Worm (Caenorhabditis elegans) whole organism, L1 larva: ENCODE measurements around the gene fbxc-32.

Experiments
- aha-1 ChIP-seq: fragments of 150-350 bp; optimal IDR thresholded peaks from 2 replicates; lab custom pipeline; 2014; ENCODE audit warnings: missing biosample characterization, missing genetic modification characterization
- hlh-17 ChIP-seq: fragments of 200-800 bp; sonication (Bioruptor generic); optimal IDR thresholded peaks from 2 replicates; lab custom pipeline; 2018; ENCODE audit warnings: missing genetic modification characterization, mild to moderate bottlenecking, missing compliant biosample characterization, moderate library complexity, borderline replicate concordance
- lin-13 ChIP-seq: fragments of 150-350 bp; optimal IDR thresholded peaks from 2 replicates; lab custom pipeline; 2014; ENCODE audit warnings: missing biosample characterization, missing genetic modification reagents, missing genetic modification characterization
- lin-14 ChIP-seq: fragments of 200-800 bp; sonication (Bioruptor generic); optimal IDR thresholded peaks from 2 replicates; lab custom pipeline; 2018; ENCODE audit warnings: mild to moderate bottlenecking, missing genetic modification characterization, moderate library complexity, missing compliant biosample characterization
- lin-35 ChIP-seq, 2 experiments: fragments of 150-350 bp; optimal IDR thresholded peaks; 2 replicates each; lab custom pipeline; 2014; ENCODE audit warnings: missing biosample characterization in 2 of 2, missing genetic modification characterization in 2 of 2, missing genetic modification reagents in 2 of 2
- lin-39 ChIP-seq: fragments of 150-350 bp; optimal IDR thresholded peaks from 2 replicates; lab custom pipeline; 2014; ENCODE audit warnings: missing biosample characterization, missing genetic modification reagents, missing genetic modification characterization
- lsy-2 ChIP-seq, 2 experiments: fragments of 150-350 bp; optimal IDR thresholded peaks; 2 replicates each; lab custom pipeline; 2014; ENCODE audit warnings: missing biosample characterization in 2 of 2, missing genetic modification characterization in 2 of 2
- mep-1 ChIP-seq: fragments of 150-350 bp; optimal IDR thresholded peaks from 2 replicates; lab custom pipeline; 2014; ENCODE audit warnings: missing biosample characterization, missing genetic modification characterization
- nhr-237 ChIP-seq: fragments of 150-350 bp; optimal IDR thresholded peaks from 2 replicates; lab custom pipeline; 2014; ENCODE audit warnings: missing biosample characterization, missing genetic modification characterization
- nhr-76 ChIP-seq: sonication (generic microtip); optimal IDR thresholded peaks from 2 replicates; lab custom pipeline; 2017; ENCODE audit warnings: missing biosample characterization, missing genetic modification characterization
- pqm-1 ChIP-seq: sonication (generic microtip); optimal IDR thresholded peaks from 3 replicates; lab custom pipeline; 2017; ENCODE audit warnings: missing biosample characterization, missing genetic modification characterization
- skn-1 ChIP-seq: fragments of 150-350 bp; optimal IDR thresholded peaks from 2 replicates; lab custom pipeline; 2014; ENCODE audit warnings: missing biosample characterization, missing genetic modification characterization
- snu-23 ChIP-seq: sonication (generic microtip); optimal IDR thresholded peaks from 2 replicates; lab custom pipeline; 2016; ENCODE audit warnings: missing genetic modification characterization, missing compliant biosample characterization
- unc-98 ChIP-seq: fragments of 200-800 bp; sonication (Bioruptor generic); IDR thresholded peaks from 2 replicates; pipeline ENCODE4 v1.3.6; 2022; ENCODE audit warnings: missing genetic modification characterization, missing compliant biosample characterization

DNA sequence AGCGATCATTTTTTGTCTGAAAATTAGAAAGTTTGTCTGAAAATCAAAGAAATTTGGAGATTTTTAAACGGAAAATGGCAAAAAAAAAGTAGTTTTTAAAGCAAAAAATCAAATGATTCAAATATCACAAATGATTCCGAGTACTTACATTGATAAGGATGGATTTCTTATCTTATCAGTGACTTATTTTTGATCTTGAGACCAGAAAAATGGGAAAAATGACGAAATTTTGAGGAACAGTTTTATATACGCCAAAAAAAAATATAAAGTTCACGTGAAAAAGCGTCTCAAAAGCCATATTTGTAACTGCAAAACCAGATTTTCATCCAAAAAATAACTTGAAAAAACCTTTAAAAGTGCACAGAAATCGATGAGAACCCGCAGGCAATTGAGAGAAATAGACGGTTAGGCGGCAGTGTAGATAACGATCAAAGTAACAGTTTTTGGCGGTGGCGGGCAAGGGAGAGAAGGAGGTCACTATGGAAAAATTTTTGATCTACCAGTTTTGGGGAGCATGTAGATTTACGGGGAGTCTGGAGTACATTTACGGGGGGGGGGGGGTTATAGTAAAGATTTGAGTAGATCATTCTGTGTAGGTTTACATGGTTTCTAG lies 47.2 kb downstream of the fbxc-32 start, which contains the start of gene T07D3.9:
- no peak for TF ChIP-seq nhr-237 (tag; lab: Kevin White, UChicago)
- TF ChIP-seq lin-13 (GFP tag; lab: Kevin White, UChicago) = no peak
- no peak for TF ChIP-seq unc-98 (GFP tag; lab: Robert Waterston, UW)
- TF ChIP-seq lin-14 = no peak
- no peak for TF ChIP-seq lsy-2 (tag; optimal IDR thresholded peaks at IDR 0.05; lab: Kevin White, UChicago)
- TF ChIP-seq hlh-17 (GFP tag; lab: Kevin White, UChicago) = no peak
- no peak for TF ChIP-seq snu-23 (GFP tag; lab: Kevin White, UChicago)
- no peak for TF ChIP-seq aha-1 (tag; lab: Kevin White, UChicago)
- no peak for TF ChIP-seq lin-39 (tag; lab: Kevin White, UChicago)
- TF ChIP-seq pqm-1 (tag; lab: Kevin White, UChicago) = no peak
- no peak for TF ChIP-seq skn-1
- TF ChIP-seq mep-1 (tag; lab: Kevin White, UChicago) = no peak
- TF ChIP-seq nhr-76 (tag; lab: Kevin White, UChicago) = no peak
- TF ChIP-seq lin-35 (GFP tag; optimal IDR thresholded peaks at IDR 0.05; lab: Kevin White, UChicago) = no peak
